Worm (Caenorhabditis elegans): ENCODE data around the gene irld-60.

DNA sequence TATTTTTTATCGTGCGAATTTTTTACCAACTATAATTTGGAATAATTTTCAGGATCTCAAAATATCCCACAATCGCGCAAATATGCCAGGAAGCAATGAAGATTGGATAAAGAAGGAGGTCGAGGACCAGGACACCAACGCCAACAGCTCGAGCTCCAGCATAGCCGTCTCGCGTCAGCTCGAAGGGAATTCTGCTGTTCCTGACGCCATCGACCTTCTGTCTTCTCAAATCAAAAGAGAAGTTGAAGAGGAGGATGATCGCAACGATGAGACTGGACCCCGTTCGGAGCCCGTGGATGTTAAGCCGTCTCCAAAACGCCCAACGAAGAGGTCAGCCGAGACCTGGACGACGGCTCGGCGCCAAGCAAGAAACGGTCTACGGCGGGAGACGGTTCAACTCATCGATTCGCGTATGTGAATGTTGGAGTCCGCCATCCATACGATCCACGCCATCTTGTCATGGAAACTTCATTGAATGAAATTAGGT lies 4.3 kb downstream of the irld-60 start, which contains the start of gene Y111B2A.21:
- TF ChIP-seq dmd-4 (tag; optimal IDR thresholded peaks at IDR 0.05) (no peak), nhr-77 (tag; optimal IDR thresholded peaks at IDR 0.05) (no peak), skn-1 (tag; optimal IDR thresholded peaks at IDR 0.05) (no peak), snpc-4 (tag; optimal IDR thresholded peaks at IDR 0.05) (no peak), unc-62 (GFP tag; optimal IDR thresholded peaks at IDR 0.05) (no peak), ama-1 (optimal IDR thresholded peaks at IDR 0.05) (no peak)

All from whole organism, L2 larva.